Worm (Caenorhabditis elegans) whole organism, L4 larva: ENCODE measurements around the gene zipt-15.

ENCODE experiments used
- ZK337.2 ChIP-seq: fragments of 200-800 bp; sonication (Bioruptor generic); IDR thresholded peaks from 2 replicates; pipeline ENCODE4 v1.3.6; 2022; ENCODE audit warnings: missing genetic modification reagents, missing genetic modification characterization, missing compliant biosample characterization
- aly-2 ChIP-seq: sonication (generic microtip); optimal IDR thresholded peaks from 2 replicates; lab custom pipeline; 2018; ENCODE audit warnings: missing biosample characterization, missing genetic modification characterization
- arid-1 ChIP-seq: fragments of 200-800 bp; sonication (Bioruptor generic); conservative IDR thresholded peaks from 2 replicates; pipeline ENCODE4 v1.3.6; 2022; ENCODE audit warnings: missing genetic modification reagents, missing genetic modification characterization, missing compliant biosample characterization
- dmd-6 ChIP-seq: fragments of 200-800 bp; sonication (Bioruptor generic); IDR thresholded peaks from 2 replicates; pipeline ENCODE4 v1.3.6; 2022; ENCODE audit warnings: missing genetic modification reagents, missing genetic modification characterization, missing compliant biosample characterization
- hlh-30 ChIP-seq: sonication (generic microtip); optimal IDR thresholded peaks from 2 replicates; lab custom pipeline; 2017; ENCODE audit warnings: antibody characterized with exemption, mild to moderate bottlenecking, missing genetic modification characterization, missing compliant biosample characterization; ENCODE audit not compliant: insufficient read depth
- lin-38 ChIP-seq: fragments of 200-800 bp; sonication (Bioruptor generic); IDR thresholded peaks from 2 replicates; pipeline ENCODE4 v1.3.6; 2022; ENCODE audit warnings: missing genetic modification reagents, missing genetic modification characterization, missing compliant biosample characterization
- mep-1 ChIP-seq: fragments of 150-350 bp; sonication (generic microtip); optimal IDR thresholded peaks from 3 replicates; lab custom pipeline; 2014; ENCODE audit warnings: missing biosample characterization, missing genetic modification characterization
- nhr-237 ChIP-seq: sonication (generic microtip); optimal IDR thresholded peaks from 2 replicates; lab custom pipeline; 2017; ENCODE audit warnings: missing biosample characterization, missing genetic modification characterization
- nhr-77 ChIP-seq: fragments of 150-350 bp; optimal IDR thresholded peaks from 2 replicates; lab custom pipeline; 2014; ENCODE audit warnings: missing biosample characterization, missing genetic modification characterization
- saeg-2 ChIP-seq: fragments of 200-800 bp; sonication (Bioruptor generic); IDR thresholded peaks from 2 replicates; pipeline ENCODE4 v1.3.6; 2022; ENCODE audit warnings: missing genetic modification reagents, missing genetic modification characterization, missing compliant biosample characterization
- snpc-4 ChIP-seq: fragments of 150-350 bp; optimal IDR thresholded peaks from 2 replicates; lab custom pipeline; 2014; ENCODE audit warnings: missing biosample characterization, missing genetic modification characterization

- TF ChIP-seq arid-1 (GFP tag; lab: Robert Waterston, UW) (no peak), nhr-237 (no peak), aly-2 (tag; lab: Kevin White, UChicago) (no peak), hlh-30 (tag; lab: Kevin White, UChicago) (no peak), lin-38 (GFP tag; lab: Robert Waterston, UW) (no peak), dmd-6 (GFP tag; lab: Robert Waterston, UW) (no peak), mep-1 (tag; lab: Kevin White, UChicago) (no peak), saeg-2 (GFP tag; lab: Robert Waterston, UW) (no peak), ZK337.2 (GFP tag; lab: Robert Waterston, UW) (no peak), nhr-77 (tag; lab: Kevin White, UChicago) (no peak), snpc-4 (no peak)
These were observed 23.6 kb downstream of the zipt-15 start for ce11 chrIV:801162-801561.
